Fruit fly (Drosophila melanogaster): ENCODE data around the gene Elys.
A peak's percentile ranks its signal among the peaks of the same experiment; 100 is the strongest.

Gene Elys

DNA sequence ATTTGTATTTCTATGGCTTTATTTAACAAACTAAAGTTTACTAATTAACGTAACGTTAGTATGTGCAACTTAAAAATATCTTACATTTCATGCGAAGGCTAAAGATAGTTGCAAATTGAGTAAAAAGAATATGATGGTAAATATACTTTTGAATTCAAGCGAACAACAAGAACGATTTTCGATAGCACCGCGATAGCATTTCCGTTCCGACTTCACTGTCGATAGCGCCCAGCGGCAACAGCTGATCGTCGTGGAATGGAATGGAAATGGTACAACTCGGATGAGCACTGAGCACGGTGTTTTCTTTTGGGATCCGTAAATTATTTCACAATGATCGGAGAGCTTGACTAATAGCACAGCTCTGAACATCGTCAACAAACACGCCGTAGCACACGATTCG is 38.6 kb upstream of the Elys start (continued):
- TF ChIP-seq CG30431 (GFP tag; optimal IDR thresholded peaks at IDR 0.05) = no peak
- no peak for TF ChIP-seq Mrtf (GFP tag; IDR thresholded peaks at IDR 0.05)
- peak; percentile 38; the same call in 1 of the 2 replicates for TF ChIP-seq Atf6 (GFP tag; IDR thresholded peaks at IDR 0.05)
- TF ChIP-seq CG14014 (GFP tag; IDR thresholded peaks at IDR 0.05) = peak; percentile 14; the same call in 1 of the 2 replicates
- peak; percentile 81 for TF ChIP-seq CG15514 (GFP tag; optimal IDR thresholded peaks at IDR 0.05)
- TF ChIP-seq CG6765 (GFP tag; optimal IDR thresholded peaks at IDR 0.05) = peak; percentile 83
- TF ChIP-seq ro (GFP tag; IDR thresholded peaks at IDR 0.05) = no peak
- peak; percentile 76 for TF ChIP-seq B-H2 (GFP tag; optimal IDR thresholded peaks at IDR 0.05)
- peak; percentile 69 for TF ChIP-seq nom (GFP tag; optimal IDR thresholded peaks at IDR 0.05)
- no peak for TF ChIP-seq tap (tag; optimal IDR thresholded peaks at IDR 0.05)
- peak; percentile 75 for TF ChIP-seq YL-1 (GFP tag; optimal IDR thresholded peaks at IDR 0.05)
- peak; percentile 44 for TF ChIP-seq MESR4 (GFP tag; optimal IDR thresholded peaks at IDR 0.05)
- peak; percentile 97 for TF ChIP-seq pfk (GFP tag; optimal IDR thresholded peaks at IDR 0.05)
- peak; percentile 40; the same call in 1 of the 2 replicates for TF ChIP-seq HLH3B (GFP tag; IDR thresholded peaks at IDR 0.05)
- TF ChIP-seq CG3838 (GFP tag; optimal IDR thresholded peaks at IDR 0.05) = no peak
- no peak for TF ChIP-seq sna (GFP tag; IDR thresholded peaks at IDR 0.05; ENCODE audit: partially characterized antibody)
- TF ChIP-seq Six4 (GFP tag; optimal IDR thresholded peaks at IDR 0.05) = no peak
- TF ChIP-seq bowl (GFP tag; IDR thresholded peaks at IDR 0.05) = 0 out of 2 replicates have a peak, but pooled peaks have one; percentile 10
- no peak for TF ChIP-seq CG11398 (GFP tag; optimal IDR thresholded peaks at IDR 0.05)
- TF ChIP-seq Lhr (GFP tag; optimal IDR thresholded peaks at IDR 0.05) = peak; percentile 13
- peak; percentile 33 for TF ChIP-seq gro (GFP tag; optimal IDR thresholded peaks at IDR 0.05)
- TF ChIP-seq usp (GFP tag; optimal IDR thresholded peaks at IDR 0.05) = no peak
- peak; percentile 30 for TF ChIP-seq ash1 (GFP tag; optimal IDR thresholded peaks at IDR 0.05)
- peak; percentile 5 for TF ChIP-seq Xbp1 (GFP tag; optimal IDR thresholded peaks at IDR 0.05)
- no peak for TF ChIP-seq CG8281 (tag; optimal IDR thresholded peaks at IDR 0.05)
- TF ChIP-seq gsb (GFP tag; IDR thresholded peaks at IDR 0.05) = 0 out of 2 replicates have a peak, but pooled peaks have one; percentile 9
- peak; percentile 35 for TF ChIP-seq CG13624 (GFP tag; optimal IDR thresholded peaks at IDR 0.05)
- TF ChIP-seq CG11085 (GFP tag; IDR thresholded peaks at IDR 0.05) = no peak
- peak; percentile 85 for TF ChIP-seq CG13296 (GFP tag; optimal IDR thresholded peaks at IDR 0.05)
- peak; percentile 20 for TF ChIP-seq CG12236 (GFP tag; optimal IDR thresholded peaks at IDR 0.05)
- TF ChIP-seq CG2202 (tag; optimal IDR thresholded peaks at IDR 0.05) = peak; percentile 19
- TF ChIP-seq Hmr (GFP tag; optimal IDR thresholded peaks at IDR 0.05) = peak; percentile 75
- no peak for TF ChIP-seq Jarid2 (GFP tag; optimal IDR thresholded peaks at IDR 0.05)
- no peak for TF ChIP-seq CG8290 (GFP tag; optimal IDR thresholded peaks at IDR 0.05)
- TF ChIP-seq CG8290 (tag; optimal IDR thresholded peaks at IDR 0.05) = peak; percentile 63 to 82

DNA sequence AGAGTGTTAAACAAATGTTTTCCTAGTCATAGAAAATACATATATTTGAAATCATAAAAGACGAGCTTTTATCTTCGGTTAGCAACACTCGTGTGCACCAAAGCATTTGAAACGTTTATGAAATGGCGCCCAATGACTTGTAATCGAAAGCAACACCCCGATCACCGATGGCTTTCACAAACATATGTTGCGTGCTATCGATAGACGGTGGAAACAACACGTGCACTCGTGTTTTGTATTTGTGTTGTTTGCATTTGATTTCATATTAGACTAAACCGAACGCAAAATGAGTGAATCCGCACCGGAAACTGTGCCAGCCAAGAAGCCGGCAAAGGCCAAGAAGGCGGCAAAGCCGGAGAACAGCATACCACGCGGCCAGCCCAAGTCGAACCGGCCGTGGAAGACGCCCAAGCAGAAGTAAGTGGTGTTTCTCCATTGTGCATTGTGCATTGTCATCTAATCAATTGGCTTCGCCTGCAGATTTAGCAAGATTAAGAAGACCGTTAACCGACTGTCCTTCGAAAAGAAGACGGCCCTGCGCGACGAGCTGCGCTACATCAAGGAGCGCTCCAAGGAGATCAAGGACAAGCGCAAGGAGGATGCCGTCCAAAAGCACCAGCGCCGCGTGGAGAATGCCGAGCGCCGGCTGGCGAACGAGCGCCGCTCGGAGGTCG is 36.0 kb upstream of the Elys start, which contains the start of gene CG14210:
CG14210 (plus strand) TSS at position 207 of the 674 bp plus-strand sequence.
- TF ChIP-seq CG10267 (tag; optimal IDR thresholded peaks at IDR 0.05) (peak; percentile 9), Sry-δ (GFP tag; optimal IDR thresholded peaks at IDR 0.05) (peak; percentile 52), CG7963 (GFP tag; IDR thresholded peaks at IDR 0.05; ENCODE audit: partially characterized antibody) (peak; percentile 66; the same call in 2 of the 3 replicates), Scr (GFP tag; IDR thresholded peaks at IDR 0.05; ENCODE audit: partially characterized antibody) (peak; percentile 66), cg (GFP tag; optimal IDR thresholded peaks at IDR 0.05) (no peak), CG3407 (GFP tag; optimal IDR thresholded peaks at IDR 0.05) (no peak), Ets97D (GFP tag; optimal IDR thresholded peaks at IDR 0.05) (peak; percentile 32), CG16813 (GFP tag; IDR thresholded peaks at IDR 0.05; ENCODE audit: partially characterized antibody) (peak; percentile 62), CG34224 (GFP tag; IDR thresholded peaks at IDR 0.05; ENCODE audit: partially characterized antibody) (peak; percentile 73), hb (GFP tag; IDR thresholded peaks at IDR 0.05; ENCODE audit: partially characterized antibody) (peak; percentile 66; the same call in 1 of the 3 replicates), E2f2 (GFP tag; IDR thresholded peaks at IDR 0.05) (peak; percentile 91), CG1603 (tag; optimal IDR thresholded peaks at IDR 0.05) (peak; percentile 50), CG15269 (tag; optimal IDR thresholded peaks at IDR 0.05) (no peak), Camta (GFP tag; optimal IDR thresholded peaks at IDR 0.05) (no peak), dmrt11E (tag; optimal IDR thresholded peaks at IDR 0.05) (no peak), CG14860 (GFP tag; IDR thresholded peaks at IDR 0.05; ENCODE audit: partially characterized antibody) (peak; percentile 52; the same call in 2 of the 3 replicates)

All from whole organism, embryonic.